Fruit fly (Drosophila melanogaster) whole organism, prepupa: ENCODE results near the gene CG10750.

ENCODE experiments used
- CG11294 ChIP-seq: fragments of 200-800 bp; sonication (Bioruptor generic); IDR thresholded peaks from 2 replicates; pipeline ENCODE4 v1.3.6; 2022; ENCODE audit warnings: missing biosample characterization, missing genetic modification characterization
- CG3919 ChIP-seq: fragments of 200-800 bp; sonication (Bioruptor generic); optimal IDR thresholded peaks from 3 replicates; lab custom pipeline; 2016; ENCODE audit warnings: missing biosample characterization, missing genetic modification characterization
- CG6808 ChIP-seq: fragments of 200-800 bp; sonication (Bioruptor generic); optimal IDR thresholded peaks from 3 replicates; lab custom pipeline; 2017; ENCODE audit warnings: missing biosample characterization, missing genetic modification characterization, mild to moderate bottlenecking, moderate library complexity, missing genetic modification reagents
- Sox14 ChIP-seq: fragments of 200-800 bp; sonication (Bioruptor generic); optimal IDR thresholded peaks from 3 replicates; lab custom pipeline; 2016; ENCODE audit warnings: missing biosample characterization, missing genetic modification characterization

- TF ChIP-seq CG6808 (peak; percentile 4), Sox14 (GFP tag; lab: Kevin White, UChicago) (peak; percentile 50), CG11294 (GFP tag; lab: Robert Waterston, UW) (no peak), CG3919 (GFP tag; lab: Kevin White, UChicago) (peak; percentile 33)
Observed at dm6 chr2L:19317778-19318177, 17.7 kb downstream of the CG10750 start.
